Worm (Caenorhabditis elegans) whole organism, L3 larva: ENCODE measurements around the gene ceh-82.

Experiments
- elt-2 ChIP-seq: sonication (generic microtip); optimal IDR thresholded peaks from 2 replicates; lab custom pipeline; 2016; ENCODE audit warnings: missing genetic modification reagents, mild to moderate bottlenecking, missing genetic modification characterization, missing compliant biosample characterization
- elt-3 ChIP-seq, 3 experiments: fragments of 150-350 bp in 1 of 3; sonication (generic microtip) in 2 of 3; optimal IDR thresholded peaks; 2 replicates in 2 of 3; 4 replicates in 1 of 3; lab custom pipeline; 2014 to 2017; ENCODE audit warnings: missing biosample characterization in 3 of 3, missing genetic modification characterization in 3 of 3
- nhr-25 ChIP-seq: sonication (generic microtip); optimal IDR thresholded peaks from 2 replicates; lab custom pipeline; 2017; ENCODE audit warnings: missing biosample characterization, missing genetic modification characterization
- skn-1 ChIP-seq: fragments of 150-350 bp; optimal IDR thresholded peaks from 2 replicates; lab custom pipeline; 2014; ENCODE audit warnings: missing biosample characterization, missing genetic modification characterization

ce11 chrII:1688813-1689212, 43.2 kb upstream of the ceh-82 start, which contains the start of the genes fbxb-18 and fbxb-19:
- TF ChIP-seq elt-3 (tag; optimal IDR thresholded peaks at IDR 0.05; lab: Kevin White, UChicago): no peak
- no peak for TF ChIP-seq elt-2 (tag; lab: Kevin White, UChicago)
- TF ChIP-seq nhr-25 (tag; lab: Kevin White, UChicago): no peak
- TF ChIP-seq skn-1 (tag; lab: Kevin White, UChicago): no peak
